Worm (Caenorhabditis elegans) whole organism, L3 larva: ENCODE results near the gene Y55F3C.9.
"Not testable (repeated sequence)": the region's sequence is repeated elsewhere in the genome, so short reads cannot be mapped to it uniquely, and the experiment has no call there.

Experiments
- ZK546.5 ChIP-seq: sonication (generic microtip); optimal IDR thresholded peaks from 2 replicates; lab custom pipeline; 2017; ENCODE audit warnings: missing biosample characterization, missing genetic modification characterization
- aly-2 ChIP-seq: fragments of 150-350 bp; optimal IDR thresholded peaks from 2 replicates; lab custom pipeline; 2014; ENCODE audit warnings: missing biosample characterization, missing genetic modification characterization
- ceh-28 ChIP-seq: fragments of 150-350 bp; optimal IDR thresholded peaks from 2 replicates; lab custom pipeline; 2014; ENCODE audit warnings: missing biosample characterization, missing genetic modification reagents, missing genetic modification characterization
- daf-12 ChIP-seq: fragments of 150-350 bp; optimal IDR thresholded peaks from 2 replicates; lab custom pipeline; 2014; ENCODE audit warnings: missing biosample characterization, missing genetic modification reagents, missing genetic modification characterization
- elt-2 ChIP-seq: sonication (generic microtip); optimal IDR thresholded peaks from 2 replicates; lab custom pipeline; 2016; ENCODE audit warnings: missing genetic modification reagents, mild to moderate bottlenecking, missing genetic modification characterization, missing compliant biosample characterization
- elt-3 ChIP-seq, 3 experiments: fragments of 150-350 bp in 1 of 3; sonication (generic microtip) in 2 of 3; optimal IDR thresholded peaks; 2 replicates in 2 of 3; 4 replicates in 1 of 3; lab custom pipeline; 2014 to 2017; ENCODE audit warnings: missing biosample characterization in 3 of 3, missing genetic modification characterization in 3 of 3
- fos-1 ChIP-seq: fragments of 150-350 bp; optimal IDR thresholded peaks from 2 replicates; lab custom pipeline; 2014; ENCODE audit warnings: missing biosample characterization, missing genetic modification characterization
- jun-1 ChIP-seq: fragments of 150-350 bp; optimal IDR thresholded peaks from 2 replicates; lab custom pipeline; 2014; ENCODE audit warnings: missing biosample characterization, missing genetic modification reagents, missing genetic modification characterization
- lin-15B ChIP-seq: fragments of 150-350 bp; optimal IDR thresholded peaks from 2 replicates; lab custom pipeline; 2014; ENCODE audit warnings: missing biosample characterization, missing genetic modification characterization
- lin-39 ChIP-seq: fragments of 150-350 bp; optimal IDR thresholded peaks from 2 replicates; lab custom pipeline; 2018; ENCODE audit warnings: missing biosample characterization, missing genetic modification reagents, missing genetic modification characterization
- nfya-1 ChIP-seq: sonication (generic microtip); optimal IDR thresholded peaks from 2 replicates; lab custom pipeline; 2017; ENCODE audit warnings: missing genetic modification characterization, mild to moderate bottlenecking, missing compliant biosample characterization, antibody characterized with exemption, moderate library complexity; ENCODE audit not compliant: insufficient read depth
- nhr-237 ChIP-seq: fragments of 150-350 bp; optimal IDR thresholded peaks from 2 replicates; lab custom pipeline; 2014; ENCODE audit warnings: missing biosample characterization, missing genetic modification characterization
- nhr-77 ChIP-seq: fragments of 150-350 bp; optimal IDR thresholded peaks from 2 replicates; lab custom pipeline; 2014; ENCODE audit warnings: missing biosample characterization, missing genetic modification characterization
- unc-39 ChIP-seq: sonication (generic microtip); optimal IDR thresholded peaks from 4 replicates; lab custom pipeline; 2017; ENCODE audit warnings: missing biosample characterization, missing genetic modification characterization

DNA sequence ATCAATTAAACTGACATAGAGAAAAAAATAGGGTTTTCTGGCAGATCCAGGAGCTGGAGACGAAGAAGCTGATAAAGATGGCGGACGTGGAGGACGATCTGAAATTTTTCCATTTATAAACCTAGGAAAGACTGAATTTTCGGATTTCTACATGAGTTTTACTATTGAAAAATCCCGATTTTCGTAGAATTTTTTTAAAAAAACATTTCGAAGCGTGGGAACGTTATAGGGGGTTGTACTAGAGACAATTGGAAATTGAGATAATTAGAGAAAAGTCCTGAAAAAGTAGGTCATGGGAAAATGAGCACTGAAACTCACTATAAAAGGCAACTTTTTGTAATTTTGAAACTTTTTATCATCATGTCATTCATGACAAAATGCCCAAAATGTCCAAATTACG, 43.1 kb upstream of the Y55F3C.9 start, which contains the start of gene F56B3.9:
- TF ChIP-seq lin-15B; daf-12; unc-39 (tag; lab: Kevin White, UChicago); elt-2 (tag; lab: Kevin White, UChicago); ceh-28 (tag; lab: Kevin White, UChicago); elt-3 (tag; optimal IDR thresholded peaks at IDR 0.05; lab: Kevin White, UChicago); aly-2 (tag; lab: Kevin White, UChicago); nhr-77 (tag; lab: Kevin White, UChicago); nhr-237 (tag; lab: Kevin White, UChicago); fos-1 (tag; lab: Kevin White, UChicago); nfya-1; jun-1 (tag; lab: Kevin White, UChicago); ZK546.5 (tag; lab: Kevin White, UChicago); lin-39 (tag; lab: Kevin White, UChicago): not testable (repeated sequence)
